Worm (Caenorhabditis elegans): Measurements from ENCODE around the gene twk-12.
A peak's percentile ranks its signal among the peaks of the same experiment; 100 is the strongest.

Gene twk-12

DNA sequence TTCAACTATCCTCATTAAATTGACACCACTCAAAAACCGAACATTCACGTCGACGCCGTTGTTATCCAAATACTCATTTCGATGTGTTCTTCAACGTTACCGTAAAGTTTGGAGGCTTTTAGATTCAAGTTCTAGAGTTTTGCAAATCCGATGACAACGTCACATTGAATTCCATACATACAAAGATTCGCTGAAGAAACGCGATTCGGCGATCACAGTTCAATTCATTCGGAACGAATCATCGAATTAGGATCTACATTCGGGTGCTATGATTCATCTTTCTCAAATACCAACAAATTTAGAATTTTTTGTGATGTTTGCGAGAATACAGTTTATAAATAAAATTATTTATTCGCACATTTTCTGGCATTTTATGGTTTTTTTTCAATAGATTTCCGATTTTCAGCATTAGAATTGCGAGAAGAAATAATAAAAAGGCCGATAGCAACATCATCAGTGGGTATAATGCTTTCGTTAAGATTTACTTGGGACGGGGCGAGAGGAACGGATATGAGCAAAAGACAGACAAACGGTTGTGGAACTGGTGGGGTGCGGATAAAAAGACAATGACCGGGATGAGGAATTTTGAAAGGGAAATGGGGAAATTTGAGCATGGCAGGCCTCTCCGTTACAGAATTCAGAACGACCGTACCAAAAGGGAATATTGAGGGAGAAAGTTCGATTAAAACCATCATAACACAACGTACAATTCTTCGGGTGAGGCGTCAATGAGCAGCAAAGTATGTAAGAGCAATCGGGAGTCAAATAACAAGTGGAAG is 44.6 kb downstream of the twk-12 start:
- TF ChIP-seq unc-120 (tag; optimal IDR thresholded peaks at IDR 0.05; ENCODE audit: poor library complexity, severe bottlenecking), result peak; percentile 16
- TF ChIP-seq bed-3 (GFP tag; optimal IDR thresholded peaks at IDR 0.05), result no peak
- TF ChIP-seq snpc-4 (tag; optimal IDR thresholded peaks at IDR 0.05), result no peak
- TF ChIP-seq M03D4.4 (tag; optimal IDR thresholded peaks at IDR 0.05), result no peak
- TF ChIP-seq elt-3 (tag; optimal IDR thresholded peaks at IDR 0.05), result no peak
- no peak for TF ChIP-seq nhr-76 (tag; optimal IDR thresholded peaks at IDR 0.05)

DNA sequence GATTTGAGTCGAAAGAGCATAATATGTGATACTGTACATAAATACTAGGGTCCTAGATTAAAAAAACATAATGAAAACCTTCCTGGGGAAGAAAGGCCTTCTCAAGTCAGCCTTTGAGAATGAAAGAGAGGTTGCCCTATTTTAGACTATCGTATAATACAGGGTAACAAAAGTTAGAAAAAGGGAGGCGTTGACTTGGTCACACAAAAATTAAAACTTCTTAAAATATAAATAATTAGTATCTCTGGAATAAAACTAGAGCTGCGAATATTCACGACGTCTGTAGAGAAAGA is 45.2 kb downstream of the twk-12 start:
- no peak for TF ChIP-seq bed-3 (GFP tag; optimal IDR thresholded peaks at IDR 0.05)
- TF ChIP-seq lin-32 (GFP tag; optimal IDR thresholded peaks at IDR 0.05), result no peak
- no peak for TF ChIP-seq tbx-8 (GFP tag; optimal IDR thresholded peaks at IDR 0.05)

- TF ChIP-seq mep-1 (tag; optimal IDR thresholded peaks at IDR 0.05) (no peak), bed-3 (GFP tag; optimal IDR thresholded peaks at IDR 0.05) (no peak), ces-1 (GFP tag; optimal IDR thresholded peaks at IDR 0.05) (no peak), drap-1 (GFP tag; optimal IDR thresholded peaks at IDR 0.05) (no peak), ham-2 (GFP tag; optimal IDR thresholded peaks at IDR 0.05) (no peak), cnd-1 (tag; optimal IDR thresholded peaks at IDR 0.05) (no peak), ceh-39 (tag; optimal IDR thresholded peaks at IDR 0.05) (no peak), lsy-2 (tag; optimal IDR thresholded peaks at IDR 0.05) (no peak), lin-32 (GFP tag; optimal IDR thresholded peaks at IDR 0.05) (no peak), hlh-1 (tag; optimal IDR thresholded peaks at IDR 0.05) (no peak), nhr-28 (tag; optimal IDR thresholded peaks at IDR 0.05) (no peak)
Measured at ce11 chrV:10713704-10714239, 46.4 kb downstream of the twk-12 start.

DNA sequence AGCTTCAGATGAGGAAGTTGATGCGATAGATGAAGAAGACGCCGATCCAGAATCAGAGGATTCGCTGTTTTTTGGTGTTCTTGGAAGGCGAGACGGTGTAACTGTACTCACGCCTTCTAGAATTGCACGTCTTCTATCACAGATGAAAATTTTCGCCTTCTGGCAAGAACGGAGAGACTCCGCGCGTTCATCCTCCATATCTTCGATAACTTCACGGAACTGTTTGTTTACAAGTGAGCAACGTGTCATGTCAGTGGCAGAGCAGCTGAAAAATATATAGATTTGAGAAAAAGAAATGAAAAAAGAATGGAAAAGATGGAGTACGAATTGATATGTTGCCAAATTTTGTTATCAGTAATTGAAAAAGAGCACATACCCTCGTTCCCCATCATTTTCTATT is 47.2 kb downstream of the twk-12 start:
- TF ChIP-seq sem-2 (GFP tag; optimal IDR thresholded peaks at IDR 0.05) (no peak), nhr-12 (tag; optimal IDR thresholded peaks at IDR 0.05) (no peak), elt-1 (tag; optimal IDR thresholded peaks at IDR 0.05; ENCODE audit: borderline replicate concordance, insufficient read depth) (no peak), nhr-237 (tag; optimal IDR thresholded peaks at IDR 0.05) (no peak), nhr-28 (tag; optimal IDR thresholded peaks at IDR 0.05) (no peak), mab-5 (tag; optimal IDR thresholded peaks at IDR 0.05) (no peak), tbx-8 (GFP tag; optimal IDR thresholded peaks at IDR 0.05) (no peak), unc-120 (tag; optimal IDR thresholded peaks at IDR 0.05; ENCODE audit: poor library complexity, severe bottlenecking) (no peak), unc-39 (tag; optimal IDR thresholded peaks at IDR 0.05) (no peak), drap-1 (GFP tag; optimal IDR thresholded peaks at IDR 0.05) (no peak), ztf-11 (tag; optimal IDR thresholded peaks at IDR 0.05) (no peak), mls-2 (tag; optimal IDR thresholded peaks at IDR 0.05) (no peak), ham-2 (GFP tag; optimal IDR thresholded peaks at IDR 0.05) (no peak), nhr-2 (tag; optimal IDR thresholded peaks at IDR 0.05) (no peak), pha-4 (tag; optimal IDR thresholded peaks at IDR 0.05) (no peak), cnd-1 (tag; optimal IDR thresholded peaks at IDR 0.05) (no peak)

DNA sequence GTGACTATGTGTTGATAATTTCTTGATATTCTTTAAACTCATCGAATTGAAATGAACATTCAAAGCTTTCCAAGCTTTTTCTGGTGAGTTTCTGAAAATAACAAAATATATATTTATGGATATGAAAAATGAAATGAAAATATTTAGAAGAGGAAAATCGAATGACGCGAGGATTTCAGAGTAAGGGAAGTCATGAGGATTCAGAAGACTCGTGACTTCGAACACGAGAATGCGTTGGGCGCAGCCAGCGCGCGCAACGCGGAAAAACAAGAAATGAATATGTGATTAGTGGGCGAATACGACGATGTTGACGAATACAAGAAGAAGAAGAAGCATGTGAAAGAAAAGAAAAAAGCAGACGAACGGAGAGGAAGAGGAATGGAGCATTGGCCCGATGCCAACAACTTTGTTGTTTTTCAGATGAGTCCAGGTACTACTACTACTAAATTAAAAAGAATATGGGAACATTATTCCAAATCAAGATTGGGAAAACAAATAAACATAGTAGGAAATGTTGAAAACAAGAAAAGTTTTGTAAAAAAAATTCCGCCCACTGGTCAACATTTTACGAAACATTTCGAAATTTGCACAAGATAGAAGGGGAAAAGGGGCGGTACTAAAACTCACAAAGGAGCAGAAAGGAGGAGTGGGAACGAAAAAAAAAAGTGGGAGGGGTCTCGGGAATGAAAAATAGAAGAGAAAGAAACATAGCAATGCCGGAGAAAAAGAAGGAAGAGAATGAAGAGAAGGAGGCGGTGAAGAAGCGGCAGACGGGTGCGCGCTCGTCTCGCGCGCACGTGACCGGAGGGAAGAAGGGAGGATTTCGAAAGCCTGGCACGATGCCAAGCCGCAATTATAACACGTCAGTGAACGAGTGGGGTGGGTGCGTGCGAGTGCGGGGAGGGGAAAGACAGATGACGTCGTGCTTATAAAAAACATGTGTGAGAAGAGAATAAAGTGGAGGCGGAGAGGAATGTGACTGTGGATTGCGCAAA is 48.1 kb downstream of the twk-12 start:
- TF ChIP-seq ces-1 (GFP tag; optimal IDR thresholded peaks at IDR 0.05) (peak; percentile 68), flh-1 (GFP tag; optimal IDR thresholded peaks at IDR 0.05) (no peak), cnd-1 (tag; optimal IDR thresholded peaks at IDR 0.05) (peak; percentile 53), nhr-76 (tag; optimal IDR thresholded peaks at IDR 0.05) (no peak), unc-120 (tag; optimal IDR thresholded peaks at IDR 0.05; ENCODE audit: poor library complexity, severe bottlenecking) (peak; percentile 36), nhr-237 (tag; optimal IDR thresholded peaks at IDR 0.05) (peak; percentile 48), nhr-2 (tag; optimal IDR thresholded peaks at IDR 0.05) (peak; percentile 57), drap-1 (GFP tag; optimal IDR thresholded peaks at IDR 0.05) (peak; percentile 57), hlh-1 (tag; optimal IDR thresholded peaks at IDR 0.05) (peak; percentile 65), ceh-43 (GFP tag; optimal IDR thresholded peaks at IDR 0.05) (peak; percentile 55), ceh-83 (GFP tag; optimal IDR thresholded peaks at IDR 0.05) (peak; percentile 47), snpc-4 (tag; optimal IDR thresholded peaks at IDR 0.05) (no peak), ztf-11 (tag; optimal IDR thresholded peaks at IDR 0.05) (no peak), unc-39 (tag; optimal IDR thresholded peaks at IDR 0.05) (no peak), ceh-39 (tag; optimal IDR thresholded peaks at IDR 0.05) (no peak), lin-13 (tag; optimal IDR thresholded peaks at IDR 0.05) (peak; percentile 58), blmp-1 (tag; optimal IDR thresholded peaks at IDR 0.05) (no peak), zip-8 (tag; optimal IDR thresholded peaks at IDR 0.05) (no peak), nhr-12 (tag; optimal IDR thresholded peaks at IDR 0.05) (no peak), mab-5 (tag; optimal IDR thresholded peaks at IDR 0.05) (no peak), nhr-28 (tag; optimal IDR thresholded peaks at IDR 0.05) (no peak), elt-1 (tag; optimal IDR thresholded peaks at IDR 0.05; ENCODE audit: borderline replicate concordance, insufficient read depth) (no peak), unc-62 (GFP tag; optimal IDR thresholded peaks at IDR 0.05) (peak; percentile 52), tbx-8 (GFP tag; optimal IDR thresholded peaks at IDR 0.05) (peak; percentile 47), mls-2 (tag; optimal IDR thresholded peaks at IDR 0.05) (peak; percentile 78), lsy-2 (tag; optimal IDR thresholded peaks at IDR 0.05) (peak; percentile 19), sem-2 (GFP tag; optimal IDR thresholded peaks at IDR 0.05) (no peak), sptf-1 (tag; optimal IDR thresholded peaks at IDR 0.05) (peak; percentile 85), mep-1 (tag; optimal IDR thresholded peaks at IDR 0.05) (peak; percentile 23), elt-3 (tag; optimal IDR thresholded peaks at IDR 0.05) (no peak)
